Fruit fly (Drosophila melanogaster) whole organism, prepupa: ENCODE results near the gene dati.

Experiments used
- Blimp-1 ChIP-seq: fragments of 200-800 bp; sonication (Bioruptor generic); optimal IDR thresholded peaks from 3 replicates; lab custom pipeline; 2017; ENCODE audit warnings: missing biosample characterization, missing genetic modification characterization, mild to moderate bottlenecking, moderate library complexity, missing genetic modification reagents
- CG11294 ChIP-seq: fragments of 200-800 bp; sonication (Bioruptor generic); IDR thresholded peaks from 2 replicates; pipeline ENCODE4 v1.3.6; 2022; ENCODE audit warnings: missing biosample characterization, missing genetic modification characterization
- CG11902 ChIP-seq: fragments of 200-800 bp; sonication (Bioruptor generic); optimal IDR thresholded peaks from 3 replicates; lab custom pipeline; 2016; ENCODE audit warnings: missing biosample characterization, missing genetic modification characterization
- CG15336 ChIP-seq: fragments of 200-800 bp; sonication (Bioruptor generic); IDR thresholded peaks from 2 replicates; pipeline ENCODE4 v1.3.6; 2022; ENCODE audit warnings: missing biosample characterization, missing genetic modification characterization
- CG1621 ChIP-seq: fragments of 200-800 bp; sonication (Bioruptor generic); optimal IDR thresholded peaks from 3 replicates; lab custom pipeline; 2018; ENCODE audit warnings: missing biosample characterization, mild to moderate bottlenecking, missing genetic modification characterization
- CG16779 ChIP-seq: fragments of 200-800 bp; sonication (Bioruptor generic); optimal IDR thresholded peaks from 3 replicates; lab custom pipeline; 2017; ENCODE audit warnings: missing biosample characterization, mild to moderate bottlenecking, missing genetic modification characterization
- CG31627 ChIP-seq: fragments of 200-800 bp; sonication (Bioruptor generic); optimal IDR thresholded peaks from 3 replicates; lab custom pipeline; 2016; ENCODE audit warnings: missing biosample characterization, missing genetic modification characterization
- CG32006 ChIP-seq: fragments of 200-800 bp; sonication (Bioruptor generic); optimal IDR thresholded peaks from 3 replicates; lab custom pipeline; 2017; ENCODE audit warnings: missing biosample characterization, mild to moderate bottlenecking, missing genetic modification characterization
- CG6163 ChIP-seq: fragments of 200-800 bp; sonication (Bioruptor generic); IDR thresholded peaks from 3 replicates; pipeline ENCODE4 v1.3.6; 2022; ENCODE audit warnings: missing biosample characterization, missing genetic modification characterization
- CG6792 ChIP-seq: fragments of 200-800 bp; sonication (Bioruptor generic); optimal IDR thresholded peaks from 3 replicates; lab custom pipeline; 2016; ENCODE audit warnings: missing biosample characterization, missing genetic modification characterization
- CG6854 ChIP-seq: fragments of 200-800 bp; sonication (Bioruptor generic); optimal IDR thresholded peaks from 2 replicates; lab custom pipeline; 2017; ENCODE audit warnings: missing biosample characterization, mild to moderate bottlenecking, missing genetic modification characterization
- CG7368 ChIP-seq: fragments of 200-800 bp; sonication (Bioruptor generic); optimal IDR thresholded peaks from 3 replicates; lab custom pipeline; 2016; ENCODE audit warnings: missing biosample characterization, missing genetic modification characterization
- CG8119 ChIP-seq: fragments of 200-800 bp; sonication (Bioruptor generic); IDR thresholded peaks from 3 replicates; pipeline ENCODE4 v1.3.6; 2022; ENCODE audit warnings: missing biosample characterization, missing genetic modification characterization
- CG8632 ChIP-seq: fragments of 200-800 bp; sonication (Bioruptor generic); optimal IDR thresholded peaks from 3 replicates; lab custom pipeline; 2016; ENCODE audit warnings: missing biosample characterization, missing genetic modification characterization
- CG9139 ChIP-seq: fragments of 200-800 bp; sonication (Bioruptor generic); optimal IDR thresholded peaks from 3 replicates; lab custom pipeline; 2017; ENCODE audit warnings: missing biosample characterization, mild to moderate bottlenecking, missing genetic modification characterization
- Eip75B ChIP-seq: fragments of 200-800 bp; sonication (Bioruptor generic); optimal IDR thresholded peaks from 3 replicates; lab custom pipeline; 2016; ENCODE audit warnings: missing biosample characterization, missing genetic modification characterization
- Eip78C ChIP-seq: fragments of 200-800 bp; sonication (Bioruptor generic); peaks from one replicate; lab custom pipeline; 2016; ENCODE audit warnings: missing biosample characterization, missing genetic modification characterization
- Eip93F ChIP-seq: fragments of 200-800 bp; sonication (Bioruptor generic); optimal IDR thresholded peaks from 2 replicates; lab custom pipeline; 2016; ENCODE audit warnings: missing biosample characterization, mild to moderate bottlenecking, missing genetic modification characterization
- Ets21C ChIP-seq: fragments of 200-800 bp; sonication (Bioruptor generic); optimal IDR thresholded peaks from 3 replicates; lab custom pipeline; 2016; ENCODE audit warnings: missing biosample characterization, missing genetic modification characterization
- Ets96B ChIP-seq: fragments of 200-800 bp; optimal IDR thresholded peaks from 2 replicates; lab custom pipeline; 2019; ENCODE audit warnings: missing biosample characterization, mild to moderate bottlenecking, missing genetic modification characterization, moderate library complexity
- Gug ChIP-seq: fragments of 200-800 bp; sonication (Bioruptor generic); IDR thresholded peaks from 2 replicates; pipeline ENCODE4 v1.3.6; 2022; ENCODE audit warnings: missing biosample characterization, missing genetic modification characterization
- Hr38 ChIP-seq: sonication (Bioruptor generic); optimal IDR thresholded peaks from 2 replicates; lab custom pipeline; 2016; ENCODE audit warnings: missing biosample characterization, missing genetic modification characterization
- Hr4 ChIP-seq: fragments of 200-800 bp; sonication (Bioruptor generic); optimal IDR thresholded peaks from 3 replicates; lab custom pipeline; 2016; ENCODE audit warnings: missing biosample characterization, missing genetic modification characterization
- Lpt ChIP-seq: fragments of 200-800 bp; sonication (Bioruptor generic); optimal IDR thresholded peaks from 3 replicates; lab custom pipeline; 2016; ENCODE audit warnings: missing biosample characterization, missing genetic modification characterization
- OdsH ChIP-seq: fragments of 200-800 bp; sonication (Bioruptor generic); optimal IDR thresholded peaks from 3 replicates; lab custom pipeline; 2016; ENCODE audit warnings: missing biosample characterization, missing genetic modification characterization
- Sox102F ChIP-seq: fragments of 200-800 bp; sonication (Bioruptor generic); optimal IDR thresholded peaks from 2 replicates; lab custom pipeline; 2016; ENCODE audit warnings: missing biosample characterization, mild to moderate bottlenecking, missing genetic modification characterization
- achi ChIP-seq: fragments of 200-800 bp; sonication (Bioruptor generic); optimal IDR thresholded peaks from 3 replicates; lab custom pipeline; 2016; ENCODE audit warnings: missing biosample characterization, missing genetic modification characterization
- acj6 ChIP-seq: fragments of 200-800 bp; sonication (Bioruptor generic); optimal IDR thresholded peaks from 3 replicates; lab custom pipeline; 2016; ENCODE audit warnings: missing biosample characterization, missing genetic modification characterization
- cyc ChIP-seq: fragments of 200-800 bp; sonication (Bioruptor generic); optimal IDR thresholded peaks from 3 replicates; lab custom pipeline; 2016; ENCODE audit warnings: missing biosample characterization, missing genetic modification characterization
- eg ChIP-seq: fragments of 200-800 bp; sonication (Bioruptor generic); IDR thresholded peaks from 3 replicates; pipeline ENCODE4 v1.3.6; 2022; ENCODE audit warnings: missing biosample characterization, missing genetic modification characterization
- fkh ChIP-seq: fragments of 200-800 bp; sonication (Bioruptor generic); optimal IDR thresholded peaks from 3 replicates; lab custom pipeline; 2017; ENCODE audit warnings: missing biosample characterization, mild to moderate bottlenecking, missing genetic modification characterization, moderate library complexity
- lz ChIP-seq: fragments of 200-800 bp; sonication (Bioruptor generic); optimal IDR thresholded peaks from 3 replicates; lab custom pipeline; 2016; ENCODE audit warnings: missing biosample characterization, missing genetic modification characterization
- salr ChIP-seq, 2 experiments: fragments of 200-800 bp; sonication (Bioruptor generic); optimal IDR thresholded peaks; 3 replicates each; lab custom pipeline; 2016 to 2018; ENCODE audit warnings: missing biosample characterization in 2 of 2, missing genetic modification characterization in 2 of 2, mild to moderate bottlenecking in 1 of 2
- spab ChIP-seq: fragments of 200-800 bp; sonication (Bioruptor generic); optimal IDR thresholded peaks from 2 replicates; lab custom pipeline; 2017; ENCODE audit warnings: missing biosample characterization, mild to moderate bottlenecking, missing genetic modification characterization, missing genetic modification reagents
- ss ChIP-seq, 2 experiments: fragments of 200-800 bp; sonication (Bioruptor generic); optimal IDR thresholded peaks; 2 replicates in 1 of 2; 3 replicates in 1 of 2; lab custom pipeline; 2017 to 2018; ENCODE audit warnings: mild to moderate bottlenecking in 2 of 2, missing biosample characterization in 2 of 2, missing genetic modification characterization in 2 of 2, moderate library complexity in 1 of 2
- svp ChIP-seq: fragments of 200-800 bp; sonication (Bioruptor generic); peaks from one replicate; lab custom pipeline; 2016; ENCODE audit warnings: missing biosample characterization, missing genetic modification characterization
- topi ChIP-seq: fragments of 200-800 bp; sonication (Bioruptor generic); optimal IDR thresholded peaks from 3 replicates; lab custom pipeline; 2016; ENCODE audit warnings: missing biosample characterization, missing genetic modification characterization
- vri ChIP-seq: fragments of 200-800 bp; sonication (Bioruptor generic); optimal IDR thresholded peaks from 3 replicates; lab custom pipeline; 2016; ENCODE audit warnings: missing biosample characterization, mild to moderate bottlenecking, missing genetic modification characterization

The dati gene

DNA sequence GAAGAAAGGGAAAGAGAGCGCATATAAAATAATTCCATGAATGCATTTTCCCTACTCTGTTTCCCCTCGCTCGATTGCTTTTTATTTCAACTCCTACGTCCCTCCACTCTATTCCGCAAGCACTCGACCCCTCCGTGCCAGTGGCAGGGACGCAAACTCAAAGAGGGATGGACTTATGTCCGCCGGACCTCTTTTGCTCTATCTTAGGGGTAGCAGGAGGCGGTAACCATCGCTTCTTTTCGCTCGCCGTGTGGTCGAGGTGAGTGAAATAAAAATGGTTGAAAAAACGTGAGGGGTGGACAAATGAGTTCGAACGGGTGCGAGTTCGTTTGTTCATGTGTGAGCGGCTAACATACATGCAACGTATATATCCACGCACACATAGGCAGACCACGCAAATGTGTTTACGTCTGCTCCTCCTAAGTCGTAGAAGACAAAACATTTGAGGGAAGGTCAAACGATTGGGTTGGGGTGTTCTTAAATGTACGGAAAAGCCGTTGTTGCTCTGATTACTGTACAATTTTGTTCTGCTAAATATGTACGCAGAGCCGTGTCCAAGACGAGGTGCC, 10.1 kb downstream of the dati start:
- TF ChIP-seq Ets96B (tag; lab: Kevin White, UChicago) (no peak), Eip78C (GFP tag; lab: Kevin White, UChicago) (peak; percentile 23), achi (GFP tag; lab: Kevin White, UChicago) (no peak)

DNA sequence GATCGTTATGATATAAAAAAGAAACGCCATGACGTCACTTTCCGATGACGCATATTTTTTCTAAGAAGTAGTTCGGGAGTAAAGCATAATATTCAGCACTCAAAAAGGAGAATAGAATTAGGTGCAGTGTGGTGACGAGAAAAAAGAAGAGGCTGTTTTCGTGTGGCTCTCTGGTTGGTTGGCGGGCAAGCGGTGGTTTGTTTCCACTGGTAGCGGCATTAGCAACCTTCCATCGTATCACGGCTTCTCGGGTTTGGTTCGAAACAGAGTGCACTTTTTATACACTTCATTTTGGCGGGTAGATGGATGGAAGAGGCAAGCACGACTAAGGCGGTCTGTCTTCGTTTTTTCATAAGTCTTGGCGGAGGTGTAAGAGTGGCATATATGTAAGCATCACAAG, 10.9 kb downstream of the dati start:
- no peak for TF ChIP-seq Eip78C (GFP tag; lab: Kevin White, UChicago)
- no peak for TF ChIP-seq vri (GFP tag; lab: Kevin White, UChicago)
- TF ChIP-seq Gug: no peak
- no peak for TF ChIP-seq Eip93F
- TF ChIP-seq Lpt (GFP tag; lab: Kevin White, UChicago): no peak
- no peak for TF ChIP-seq OdsH (GFP tag; lab: Kevin White, UChicago)
- TF ChIP-seq Blimp-1 (GFP tag; lab: Kevin White, UChicago): no peak
- no peak for TF ChIP-seq CG8119 (GFP tag; lab: Robert Waterston, UW)
- TF ChIP-seq lz: no peak
- TF ChIP-seq cyc: no peak
- TF ChIP-seq CG11902: no peak
- no peak for TF ChIP-seq eg (GFP tag; lab: Robert Waterston, UW)
- TF ChIP-seq CG31627 (GFP tag; lab: Kevin White, UChicago): no peak
- TF ChIP-seq Eip75B (GFP tag; lab: Kevin White, UChicago): no peak
- no peak for TF ChIP-seq CG6854 (GFP tag; lab: Kevin White, UChicago)
- no peak for TF ChIP-seq Hr4 (GFP tag; lab: Kevin White, UChicago)
- no peak for TF ChIP-seq CG6792 (GFP tag; lab: Kevin White, UChicago)
- no peak for TF ChIP-seq Hr38
- TF ChIP-seq Sox102F (GFP tag; lab: Kevin White, UChicago): no peak
- no peak for TF ChIP-seq CG15336 (GFP tag; lab: Robert Waterston, UW)
- TF ChIP-seq, all 60 proteins: peak for 0

DNA sequence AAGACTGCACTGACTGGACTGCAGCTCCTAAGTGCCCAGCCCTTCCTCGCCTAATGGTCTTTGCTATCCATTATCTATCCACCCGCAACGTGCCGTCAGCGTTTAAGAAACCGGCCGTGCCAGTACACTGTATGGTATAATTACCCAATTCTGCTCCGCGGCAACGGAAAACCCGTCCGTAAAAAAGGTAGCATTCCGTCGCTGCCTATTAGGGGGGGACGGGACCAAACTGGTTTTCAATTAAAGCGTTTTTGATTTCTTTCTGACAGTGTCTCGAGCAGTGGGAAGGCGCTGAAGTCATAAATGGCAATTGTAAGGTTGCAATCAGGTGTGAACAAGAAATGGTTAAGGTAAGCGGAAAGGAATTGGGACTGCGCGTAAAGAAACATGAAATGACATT, 14.9 kb downstream of the dati start:
- peak; percentile 18 for TF ChIP-seq Sox102F (GFP tag; lab: Kevin White, UChicago)
- no peak for TF ChIP-seq acj6
- no peak for TF ChIP-seq CG11294 (GFP tag; lab: Robert Waterston, UW)
- no peak for TF ChIP-seq CG7368 (GFP tag; lab: Kevin White, UChicago)
- no peak for TF ChIP-seq CG8119 (GFP tag; lab: Robert Waterston, UW)
- no peak for TF ChIP-seq svp
- TF ChIP-seq CG16779: no peak
- no peak for TF ChIP-seq Ets21C (GFP tag; lab: Kevin White, UChicago)
- no peak for TF ChIP-seq CG15336 (GFP tag; lab: Robert Waterston, UW)
- no peak for TF ChIP-seq CG8632 (GFP tag; lab: Kevin White, UChicago)
- TF ChIP-seq Eip78C (GFP tag; lab: Kevin White, UChicago): peak; percentile 48
- peak in 1 of 2 experiments; percentile 16 for TF ChIP-seq ss (GFP tag; optimal IDR thresholded peaks at IDR 0.05; lab: Kevin White, UChicago)
- no peak for TF ChIP-seq Gug
- TF ChIP-seq cyc: no peak
- TF ChIP-seq CG9139 (GFP tag; lab: Kevin White, UChicago): no peak
- no peak for TF ChIP-seq spab (GFP tag; lab: Kevin White, UChicago)
- TF ChIP-seq vri (GFP tag; lab: Kevin White, UChicago): no peak
- no peak for TF ChIP-seq topi
- no peak for TF ChIP-seq fkh (GFP tag; lab: Kevin White, UChicago)
- TF ChIP-seq lz: no peak
- TF ChIP-seq achi (GFP tag; lab: Kevin White, UChicago): no peak
- no peak for TF ChIP-seq CG32006
- no peak for TF ChIP-seq Blimp-1 (GFP tag; lab: Kevin White, UChicago)
- no peak for TF ChIP-seq eg (GFP tag; lab: Robert Waterston, UW)
- TF ChIP-seq Eip75B (GFP tag; lab: Kevin White, UChicago): no peak
- TF ChIP-seq CG6163 (GFP tag; lab: Robert Waterston, UW): no peak
- peak; percentile 91 for TF ChIP-seq CG1621
- TF ChIP-seq salr (GFP tag; optimal IDR thresholded peaks at IDR 0.05; lab: Kevin White, UChicago): no peak
